Fruit fly (Drosophila melanogaster) whole organism, embryonic: ENCODE measurements around the gene CG7565.
A peak's percentile ranks its signal among the peaks of the same experiment; 100 is the strongest.

Experiments
- Asciz ChIP-seq: fragments of 200-800 bp; sonication (Bioruptor generic); optimal IDR thresholded peaks from 2 replicates; lab custom pipeline; 2017; ENCODE audit warnings: missing biosample characterization, mild to moderate bottlenecking, missing genetic modification characterization, missing genetic modification reagents
- Bdp1 ChIP-seq: fragments of 200-800 bp; sonication (Bioruptor generic); optimal IDR thresholded peaks from 3 replicates; lab custom pipeline; 2016; ENCODE audit warnings: missing biosample characterization, missing genetic modification characterization
- CG10462 ChIP-seq: fragments of 200-800 bp; sonication (Bioruptor generic); optimal IDR thresholded peaks from 2 replicates; lab custom pipeline; 2016; ENCODE audit warnings: missing biosample characterization, missing genetic modification characterization
- CG10543 ChIP-seq: fragments of 200-800 bp; sonication (Bioruptor generic); optimal IDR thresholded peaks from 3 replicates; lab custom pipeline; 2017; ENCODE audit warnings: missing biosample characterization, mild to moderate bottlenecking, missing genetic modification characterization, moderate library complexity
- CG12104 ChIP-seq: fragments of 200-800 bp; sonication (Bioruptor generic); optimal IDR thresholded peaks from 3 replicates; lab custom pipeline; 2016; ENCODE audit warnings: missing biosample characterization, missing genetic modification characterization
- CG14860 ChIP-seq: fragments of 200-800 bp; sonication (Bioruptor generic); IDR thresholded peaks from 3 replicates; pipeline ENCODE4 v1.3.6; 2022; ENCODE audit warnings: missing biosample characterization, missing genetic modification characterization; ENCODE audit not compliant: partially characterized antibody
- CG16863 ChIP-seq: fragments of 200-800 bp; sonication (Bioruptor generic); optimal IDR thresholded peaks from 3 replicates; lab custom pipeline; 2016; ENCODE audit warnings: missing biosample characterization, missing genetic modification characterization
- CG17802 ChIP-seq: fragments of 200-800 bp; sonication (Bioruptor generic); optimal IDR thresholded peaks from 2 replicates; lab custom pipeline; 2018; ENCODE audit warnings: missing biosample characterization, mild to moderate bottlenecking, missing genetic modification characterization, moderate library complexity
- CG18476 ChIP-seq: fragments of 200-800 bp; sonication (Bioruptor generic); optimal IDR thresholded peaks from 2 replicates; lab custom pipeline; 2016; ENCODE audit warnings: missing biosample characterization, mild to moderate bottlenecking, missing genetic modification characterization
- CG18599 ChIP-seq: fragments of 200-800 bp; sonication (Bioruptor generic); optimal IDR thresholded peaks from 3 replicates; lab custom pipeline; 2017; ENCODE audit warnings: missing biosample characterization, missing genetic modification characterization, mild to moderate bottlenecking, moderate library complexity, missing genetic modification reagents
- CG18619 ChIP-seq: fragments of 200-800 bp; sonication (Bioruptor generic); optimal IDR thresholded peaks from 3 replicates; lab custom pipeline; 2017; ENCODE audit warnings: missing biosample characterization, mild to moderate bottlenecking, missing genetic modification characterization
- CG31224 ChIP-seq: fragments of 200-800 bp; sonication (Bioruptor generic); IDR thresholded peaks from 2 replicates; pipeline ENCODE4 v1.3.6; 2022; ENCODE audit warnings: missing biosample characterization, missing genetic modification characterization
- CG33557 ChIP-seq: fragments of 200-800 bp; sonication (Bioruptor generic); optimal IDR thresholded peaks from 2 replicates; lab custom pipeline; 2019; ENCODE audit warnings: missing biosample characterization, mild to moderate bottlenecking, missing genetic modification characterization, moderate library complexity
- CG3726 ChIP-seq: fragments of 200-800 bp; sonication (Bioruptor generic); IDR thresholded peaks from 3 replicates; pipeline ENCODE4, ENCODE4 v1.3.6; 2022; ENCODE audit warnings: missing biosample characterization, missing genetic modification characterization
- CG4360 ChIP-seq: fragments of 200-800 bp; sonication (Bioruptor generic); IDR thresholded peaks from 2 replicates; pipeline ENCODE4 v1.3.6; 2022; ENCODE audit warnings: missing biosample characterization, missing genetic modification characterization
- CG7987 ChIP-seq: fragments of 200-800 bp; sonication (Bioruptor generic); optimal IDR thresholded peaks from 2 replicates; lab custom pipeline; 2018; ENCODE audit warnings: missing biosample characterization, mild to moderate bottlenecking, missing genetic modification characterization, moderate library complexity
- CG8765 ChIP-seq: fragments of 200-800 bp; sonication (Bioruptor generic); IDR thresholded peaks from 2 replicates; pipeline ENCODE4 v1.3.6; 2022; ENCODE audit warnings: missing biosample characterization, missing genetic modification characterization
- CG9215 ChIP-seq: fragments of 200-800 bp; sonication (Bioruptor generic); IDR thresholded peaks from 2 replicates; pipeline ENCODE4 v1.3.6; 2022; ENCODE audit warnings: missing biosample characterization, missing genetic modification characterization
- CG9727 ChIP-seq: fragments of 200-800 bp; sonication (Bioruptor generic); optimal IDR thresholded peaks from 3 replicates; lab custom pipeline; 2017; ENCODE audit warnings: missing biosample characterization, mild to moderate bottlenecking, missing genetic modification characterization
- CHES-1-like ChIP-seq: fragments of 200-800 bp; sonication (Bioruptor generic); optimal IDR thresholded peaks from 2 replicates; lab custom pipeline; 2016; ENCODE audit warnings: missing biosample characterization, missing genetic modification characterization
- Dfd ChIP-seq, 2 experiments: fragments of >200 bp; optimal IDR thresholded peaks; 2 replicates each; lab custom pipeline; 2017; ENCODE audit warnings: missing biosample characterization in 2 of 2, missing genetic modification characterization in 2 of 2
- Drgx ChIP-seq: fragments of 200-800 bp; sonication (Bioruptor generic); IDR thresholded peaks from 2 replicates; pipeline ENCODE4 v1.3.6; 2022; ENCODE audit warnings: missing biosample characterization, missing genetic modification characterization
- Ets65A ChIP-seq: fragments of 200-800 bp; sonication (Bioruptor generic); peaks from one replicate; lab custom pipeline; 2016; ENCODE audit warnings: missing biosample characterization, missing genetic modification characterization
- Ets97D ChIP-seq: fragments of 200-800 bp; sonication (Bioruptor generic); optimal IDR thresholded peaks from 3 replicates; lab custom pipeline; 2016; ENCODE audit warnings: missing biosample characterization, missing genetic modification characterization
- Fer3 ChIP-seq: fragments of 200-800 bp; sonication (Bioruptor generic); optimal IDR thresholded peaks from 2 replicates; lab custom pipeline; 2018; ENCODE audit warnings: missing biosample characterization, mild to moderate bottlenecking, missing genetic modification characterization, moderate library complexity
- HLH4C ChIP-seq: fragments of 200-800 bp; sonication (Bioruptor generic); IDR thresholded peaks from 3 replicates; pipeline ENCODE4 v1.3.6; 2022; ENCODE audit warnings: missing biosample characterization, missing genetic modification characterization; ENCODE audit not compliant: partially characterized antibody
- Hr3 ChIP-seq: fragments of 200-800 bp; sonication (Bioruptor generic); optimal IDR thresholded peaks from 3 replicates; lab custom pipeline; 2016; ENCODE audit warnings: missing biosample characterization, missing genetic modification characterization
- Jarid2 ChIP-seq: fragments of 200-800 bp; sonication (Bioruptor generic); optimal IDR thresholded peaks from 3 replicates; lab custom pipeline; 2017; ENCODE audit warnings: mild to moderate bottlenecking, missing biosample characterization, missing genetic modification reagents, missing genetic modification characterization
- Kr ChIP-seq: fragments of 200-800 bp; sonication (Bioruptor generic); optimal IDR thresholded peaks from 2 replicates; lab custom pipeline; 2017; ENCODE audit warnings: missing biosample characterization, mild to moderate bottlenecking, missing genetic modification characterization
- Med ChIP-seq: fragments of 200-800 bp; sonication (Bioruptor generic); peaks from one replicate; lab custom pipeline; 2016; ENCODE audit warnings: missing biosample characterization, missing genetic modification characterization, mild to moderate bottlenecking, inconsistent platforms, moderate library complexity
- Mrtf ChIP-seq: fragments of 200-800 bp; sonication (Bioruptor generic); IDR thresholded peaks from 3 replicates; pipeline ENCODE4 v1.3.6; 2022; ENCODE audit warnings: missing biosample characterization, missing genetic modification characterization
- abd-A ChIP-seq: fragments of 200-800 bp; sonication (Bioruptor generic); optimal IDR thresholded peaks from 3 replicates; lab custom pipeline; 2019; ENCODE audit warnings: missing biosample characterization, mild to moderate bottlenecking, missing genetic modification characterization, moderate library complexity
- al ChIP-seq: fragments of 200-800 bp; sonication (Bioruptor generic); IDR thresholded peaks from 2 replicates; pipeline ENCODE4 v1.3.6; 2022; ENCODE audit warnings: missing biosample characterization, missing genetic modification characterization
- aop ChIP-seq: fragments of 200-800 bp; sonication (Bioruptor generic); IDR thresholded peaks from 2 replicates; pipeline ENCODE4 v1.3.6; 2022; ENCODE audit warnings: missing biosample characterization, missing genetic modification characterization
- ara ChIP-seq: fragments of 200-800 bp; sonication (Bioruptor generic); IDR thresholded peaks from 2 replicates; pipeline ENCODE4 v1.3.6; 2022; ENCODE audit warnings: missing biosample characterization, missing genetic modification characterization
- ato ChIP-seq: fragments of 200-800 bp; sonication (Bioruptor generic); IDR thresholded peaks from 2 replicates; pipeline ENCODE4 v1.3.6; 2022; ENCODE audit warnings: missing biosample characterization, missing genetic modification characterization; ENCODE audit not compliant: partially characterized antibody
- bcd ChIP-seq: fragments of 200-800 bp; sonication (Bioruptor generic); optimal IDR thresholded peaks from 2 replicates; lab custom pipeline; 2017; ENCODE audit warnings: missing biosample characterization, mild to moderate bottlenecking, missing genetic modification characterization
- crol ChIP-seq: fragments of 200-800 bp; sonication (Bioruptor generic); IDR thresholded peaks from 2 replicates; pipeline ENCODE4 v1.3.6; 2022; ENCODE audit warnings: missing biosample characterization, missing genetic modification characterization
- exex ChIP-seq: fragments of 200-800 bp; sonication (Bioruptor generic); optimal IDR thresholded peaks from 4 replicates; lab custom pipeline; 2018; ENCODE audit warnings: missing biosample characterization, mild to moderate bottlenecking, missing genetic modification characterization, moderate library complexity
- gcm ChIP-seq: fragments of 200-800 bp; sonication (Bioruptor generic); optimal IDR thresholded peaks from 2 replicates; lab custom pipeline; 2019; ENCODE audit warnings: missing biosample characterization, mild to moderate bottlenecking, missing genetic modification characterization, moderate library complexity
- gcm2 ChIP-seq: fragments of 200-800 bp; sonication (Bioruptor generic); optimal IDR thresholded peaks from 2 replicates; lab custom pipeline; 2016; ENCODE audit warnings: missing biosample characterization, missing genetic modification characterization
- her ChIP-seq: fragments of 200-800 bp; sonication (Bioruptor generic); optimal IDR thresholded peaks from 2 replicates; lab custom pipeline; 2016; ENCODE audit warnings: missing biosample characterization, missing genetic modification characterization
- ind ChIP-seq: fragments of 200-800 bp; sonication (Bioruptor generic); optimal IDR thresholded peaks from 3 replicates; lab custom pipeline; 2016; ENCODE audit warnings: missing biosample characterization, missing genetic modification characterization
- kay ChIP-seq: fragments of 200-800 bp; sonication (Bioruptor generic); optimal IDR thresholded peaks from 2 replicates; lab custom pipeline; 2016; ENCODE audit warnings: missing biosample characterization, missing genetic modification characterization
- kni ChIP-seq: fragments of 200-800 bp; sonication (Bioruptor generic); optimal IDR thresholded peaks from 3 replicates; lab custom pipeline; 2017; ENCODE audit warnings: mild to moderate bottlenecking, missing biosample characterization, missing genetic modification reagents, missing genetic modification characterization
- org-1 ChIP-seq: fragments of 200-800 bp; sonication (Bioruptor generic); optimal IDR thresholded peaks from 2 replicates; lab custom pipeline; 2017; ENCODE audit warnings: missing biosample characterization, missing genetic modification characterization
- prd ChIP-seq, 3 experiments: fragments of >200 bp in 2 of 3; fragments of 200-800 bp in 1 of 3; sonication (Bioruptor generic) in 1 of 3; optimal IDR thresholded peaks in 2 of 3; IDR thresholded peaks in 1 of 3; 2 replicates in 2 of 3; 3 replicates in 1 of 3; pipeline versions ENCODE4 v1.3.6 to Lab custom; 2017 to 2022; ENCODE audit warnings: missing biosample characterization in 1 of 3, missing genetic modification characterization in 1 of 3
- pros ChIP-seq: fragments of 200-800 bp; sonication (Bioruptor generic); optimal IDR thresholded peaks from 3 replicates; lab custom pipeline; 2019; ENCODE audit warnings: missing biosample characterization, mild to moderate bottlenecking, missing genetic modification characterization, moderate library complexity
- pum ChIP-seq: fragments of 200-800 bp; sonication (Bioruptor generic); optimal IDR thresholded peaks from 2 replicates; lab custom pipeline; 2016; ENCODE audit warnings: missing biosample characterization, missing genetic modification characterization
- sim ChIP-seq: fragments of 200-800 bp; sonication (Bioruptor generic); IDR thresholded peaks from 2 replicates; pipeline ENCODE4 v1.3.6; 2022; ENCODE audit warnings: missing biosample characterization, missing genetic modification characterization
- wdn ChIP-seq: fragments of 200-800 bp; sonication (Bioruptor generic); IDR thresholded peaks from 2 replicates; pipeline ENCODE4 v1.3.6; 2022; ENCODE audit warnings: missing biosample characterization, missing genetic modification characterization

The CG7565 gene

DNA sequence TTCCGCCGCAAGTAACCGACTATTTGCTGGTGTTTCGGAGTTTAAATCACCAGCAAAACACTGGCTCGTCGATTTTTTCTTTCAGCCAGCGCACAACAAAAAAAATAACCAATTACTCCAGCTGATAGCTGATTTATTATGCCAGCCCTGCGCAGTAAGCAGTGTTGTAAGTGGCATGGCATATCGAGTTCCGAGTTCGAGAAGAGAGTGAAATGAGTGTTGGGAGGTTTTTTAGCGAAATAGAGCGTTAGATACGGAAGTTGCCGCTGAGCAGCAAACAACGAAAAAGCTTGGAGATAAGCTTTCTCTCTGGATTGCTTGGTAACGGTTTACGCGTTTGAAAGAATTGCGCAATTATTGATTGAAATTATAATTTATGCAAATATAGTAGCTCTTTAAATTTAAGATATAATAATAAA is at the start of gene CG7565 (continued):
- TF ChIP-seq Ets65A (GFP tag; lab: Kevin White, UChicago) (peak; percentile 42), CHES-1-like (GFP tag; lab: Kevin White, UChicago) (peak; percentile 61), org-1 (peak; percentile 26), CG10543 (GFP tag; lab: Kevin White, UChicago) (peak; percentile 32), Med (GFP tag; lab: Kevin White, UChicago) (peak; percentile 96), aop (0 out of 2 replicates have a peak, but pooled peaks have one; percentile 48), pum (no peak), Dfd (GFP tag; optimal IDR thresholded peaks at IDR 0.05; lab: Kevin White, UChicago) (no peak), Mrtf (GFP tag; lab: Robert Waterston, UW) (no peak), CG8765 (no peak), CG33557 (GFP tag; lab: Kevin White, UChicago) (no peak), pros (no peak), gcm (GFP tag; lab: Kevin White, UChicago) (no peak), wdn (0 out of 2 replicates have a peak, but pooled peaks have one; percentile 15), Kr (GFP tag; lab: Kevin White, UChicago) (no peak), CG12104 (GFP tag; lab: Kevin White, UChicago) (peak; percentile 11), Jarid2 (GFP tag; lab: Kevin White, UChicago) (peak; percentile 23), Asciz (peak; percentile 19), CG9727 (peak; percentile 17), HLH4C (GFP tag; lab: Robert Waterston, UW) (no peak), prd (optimal IDR thresholded peaks at IDR 0.05; lab: Kevin White, UChicago) (no peak), prd (GFP tag; IDR thresholded peaks at IDR 0.05; lab: Robert Waterston, UW) (no peak), al (GFP tag; lab: Robert Waterston, UW) (no peak), kni (GFP tag; lab: Kevin White, UChicago) (peak; percentile 42), ato (no peak), CG17802 (no peak), CG31224 (no peak), Drgx (GFP tag; lab: Robert Waterston, UW) (0 out of 2 replicates have a peak, but pooled peaks have one; percentile 12), ind (GFP tag; lab: Kevin White, UChicago) (peak; percentile 44), CG4360 (GFP tag; lab: Robert Waterston, UW) (no peak), exex (tag; lab: Kevin White, UChicago) (peak; percentile 90), CG7987 (GFP tag; lab: Kevin White, UChicago) (peak; percentile 63), CG14860 (GFP tag; lab: Robert Waterston, UW) (no peak), ara (GFP tag; lab: Robert Waterston, UW) (0 out of 2 replicates have a peak, but pooled peaks have one; percentile 5), CG18476 (GFP tag; lab: Kevin White, UChicago) (peak; percentile 3), Ets97D (GFP tag; lab: Kevin White, UChicago) (peak; percentile 81), CG18619 (GFP tag; lab: Kevin White, UChicago) (peak; percentile 21), her (peak; percentile 77), bcd (GFP tag; lab: Kevin White, UChicago) (no peak), CG3726 (GFP tag; lab: Robert Waterston, UW) (no peak), Hr3 (no peak), Bdp1 (no peak), CG9215 (GFP tag; lab: Robert Waterston, UW) (no peak), Fer3 (tag; lab: Kevin White, UChicago) (peak; percentile 35), kay (GFP tag; lab: Kevin White, UChicago) (no peak), crol (no peak), CG18599 (GFP tag; lab: Kevin White, UChicago) (peak; percentile 84), gcm2 (no peak), CG10462 (peak; percentile 43), abd-A (tag; lab: Kevin White, UChicago) (peak; percentile 75), CG16863 (GFP tag; lab: Kevin White, UChicago) (no peak), sim (GFP tag; lab: Robert Waterston, UW) (no peak)
